Worm (Caenorhabditis elegans) whole organism, L1 larva: ENCODE data around the gene srx-28.

ENCODE experiments used
- C34B4.2 ChIP-seq: sonication (generic microtip); optimal IDR thresholded peaks from 2 replicates; lab custom pipeline; 2017; ENCODE audit warnings: mild to moderate bottlenecking, missing genetic modification characterization, missing compliant biosample characterization
- Y116A8C.19 ChIP-seq: sonication (generic microtip); optimal IDR thresholded peaks from 2 replicates; lab custom pipeline; 2016; ENCODE audit warnings: missing compliant biosample characterization, missing genetic modification characterization, borderline replicate concordance
- aha-1 ChIP-seq: fragments of 150-350 bp; optimal IDR thresholded peaks from 2 replicates; lab custom pipeline; 2014; ENCODE audit warnings: missing biosample characterization, missing genetic modification characterization
- alr-1 ChIP-seq: fragments of 200-800 bp; sonication (Bioruptor generic); optimal IDR thresholded peaks from 2 replicates; lab custom pipeline; 2018; ENCODE audit warnings: borderline replicate concordance, mild to moderate bottlenecking, missing genetic modification characterization, missing compliant biosample characterization
- ama-1 ChIP-seq: fragments of 150-350 bp; optimal IDR thresholded peaks from 2 replicates; lab custom pipeline; 2014
- blmp-1 ChIP-seq: fragments of 150-350 bp; optimal IDR thresholded peaks from 2 replicates; lab custom pipeline; 2014; ENCODE audit warnings: missing biosample characterization, missing genetic modification characterization
- ceh-63 ChIP-seq: fragments of 200-800 bp; sonication (Bioruptor generic); optimal IDR thresholded peaks from 2 replicates; lab custom pipeline; 2018; ENCODE audit warnings: mild to moderate bottlenecking, missing genetic modification characterization, missing compliant biosample characterization
- ceh-90 ChIP-seq: sonication (generic microtip); optimal IDR thresholded peaks from 2 replicates; lab custom pipeline; 2016; ENCODE audit warnings: missing genetic modification characterization, missing compliant biosample characterization
- ces-1 ChIP-seq: fragments of 150-350 bp; optimal IDR thresholded peaks from 2 replicates; lab custom pipeline; 2014; ENCODE audit warnings: missing biosample characterization, missing genetic modification reagents, missing genetic modification characterization
- dsc-1 ChIP-seq: sonication (generic microtip); optimal IDR thresholded peaks from 2 replicates; lab custom pipeline; 2016; ENCODE audit warnings: mild to moderate bottlenecking, missing genetic modification characterization, missing compliant biosample characterization
- elt-2 ChIP-seq: sonication (generic microtip); optimal IDR thresholded peaks from 2 replicates; lab custom pipeline; 2016; ENCODE audit warnings: missing genetic modification characterization, mild to moderate bottlenecking, inconsistent platforms, missing compliant biosample characterization, missing genetic modification reagents
- elt-3 ChIP-seq, 6 experiments: fragments of 150-350 bp in 1 of 6; sonication (generic microtip); optimal IDR thresholded peaks; 2 replicates each; lab custom pipeline; 2017 to 2018; ENCODE audit warnings: missing biosample characterization in 6 of 6, missing genetic modification characterization in 6 of 6, inconsistent platforms in 1 of 6
- fkh-10 ChIP-seq: sonication (generic microtip); optimal IDR thresholded peaks from 2 replicates; lab custom pipeline; 2017; ENCODE audit warnings: missing biosample characterization, missing genetic modification reagents, missing genetic modification characterization
- fkh-4 ChIP-seq: sonication (generic microtip); optimal IDR thresholded peaks from 2 replicates; lab custom pipeline; 2016; ENCODE audit warnings: missing compliant biosample characterization, missing genetic modification characterization, borderline replicate concordance
- grh-1 ChIP-seq: fragments of 200-800 bp; sonication (Bioruptor generic); IDR thresholded peaks from 2 replicates; pipeline ENCODE4 v1.3.6; 2022; ENCODE audit warnings: missing genetic modification reagents, missing genetic modification characterization, missing compliant biosample characterization
- hlh-4 ChIP-seq: sonication (generic microtip); optimal IDR thresholded peaks from 2 replicates; lab custom pipeline; 2016; ENCODE audit warnings: mild to moderate bottlenecking, missing genetic modification characterization, missing compliant biosample characterization
- irx-1 ChIP-seq: sonication (generic microtip); optimal IDR thresholded peaks from 2 replicates; lab custom pipeline; 2016; ENCODE audit warnings: missing genetic modification characterization, missing compliant biosample characterization
- jun-1 ChIP-seq: fragments of 150-350 bp; optimal IDR thresholded peaks from 2 replicates; lab custom pipeline; 2014; ENCODE audit warnings: missing biosample characterization, missing genetic modification reagents, missing genetic modification characterization
- lin-35 ChIP-seq, 2 experiments: fragments of 150-350 bp; optimal IDR thresholded peaks; 2 replicates each; lab custom pipeline; 2014; ENCODE audit warnings: missing biosample characterization in 2 of 2, missing genetic modification characterization in 2 of 2, missing genetic modification reagents in 2 of 2
- lsy-2 ChIP-seq, 2 experiments: fragments of 150-350 bp; optimal IDR thresholded peaks; 2 replicates each; lab custom pipeline; 2014; ENCODE audit warnings: missing biosample characterization in 2 of 2, missing genetic modification characterization in 2 of 2
- mab-9 ChIP-seq: fragments of 200-800 bp; sonication (Bioruptor generic); IDR thresholded peaks from 2 replicates; pipeline ENCODE4 v1.3.6; 2022; ENCODE audit warnings: missing genetic modification reagents, missing genetic modification characterization, missing compliant biosample characterization
- mdl-1 ChIP-seq, 2 experiments: fragments of 150-350 bp; optimal IDR thresholded peaks; 2 replicates each; lab custom pipeline; 2014 to 2017; ENCODE audit warnings: missing biosample characterization in 2 of 2, missing genetic modification characterization in 2 of 2, inconsistent platforms in 1 of 2
- mef-2 ChIP-seq: fragments of 150-350 bp; optimal IDR thresholded peaks from 2 replicates; lab custom pipeline; 2014; ENCODE audit warnings: missing biosample characterization, missing genetic modification characterization
- mep-1 ChIP-seq: fragments of 150-350 bp; optimal IDR thresholded peaks from 2 replicates; lab custom pipeline; 2014; ENCODE audit warnings: missing biosample characterization, missing genetic modification characterization
- nhr-11 ChIP-seq: fragments of 150-350 bp; optimal IDR thresholded peaks from 2 replicates; lab custom pipeline; 2014; ENCODE audit warnings: missing biosample characterization, missing genetic modification characterization
- nhr-19 ChIP-seq: fragments of 200-800 bp; sonication (Bioruptor generic); conservative IDR thresholded peaks from 2 replicates; pipeline ENCODE4 v1.3.6; 2022; ENCODE audit warnings: missing genetic modification characterization, missing compliant biosample characterization
- nhr-20 ChIP-seq: sonication (generic microtip); optimal IDR thresholded peaks from 2 replicates; lab custom pipeline; 2016; ENCODE audit warnings: mild to moderate bottlenecking, missing genetic modification characterization, missing compliant biosample characterization
- nhr-47 ChIP-seq: sonication (generic microtip); optimal IDR thresholded peaks from 2 replicates; lab custom pipeline; 2016; ENCODE audit warnings: mild to moderate bottlenecking, missing genetic modification characterization, moderate library complexity, missing compliant biosample characterization
- nhr-71 ChIP-seq: sonication (generic microtip); optimal IDR thresholded peaks from 2 replicates; lab custom pipeline; 2016; ENCODE audit warnings: mild to moderate bottlenecking, missing genetic modification characterization, moderate library complexity, missing compliant biosample characterization
- nhr-76 ChIP-seq: sonication (generic microtip); optimal IDR thresholded peaks from 2 replicates; lab custom pipeline; 2017; ENCODE audit warnings: missing biosample characterization, missing genetic modification characterization
- nhr-85 ChIP-seq: sonication (generic microtip); peaks from one replicate; lab custom pipeline; 2016; ENCODE audit warnings: missing genetic modification characterization, inconsistent platforms, missing compliant biosample characterization
- pag-3 ChIP-seq: sonication (generic microtip); optimal IDR thresholded peaks from 2 replicates; lab custom pipeline; 2017; ENCODE audit warnings: missing genetic modification characterization, mild to moderate bottlenecking, missing compliant biosample characterization, antibody characterized with exemption, borderline replicate concordance; ENCODE audit not compliant: insufficient read depth
- pqm-1 ChIP-seq: sonication (generic microtip); optimal IDR thresholded peaks from 3 replicates; lab custom pipeline; 2017; ENCODE audit warnings: missing biosample characterization, missing genetic modification characterization
- rnt-1 ChIP-seq: sonication (generic microtip); optimal IDR thresholded peaks from 2 replicates; lab custom pipeline; 2016; ENCODE audit warnings: mild to moderate bottlenecking, missing genetic modification characterization, moderate library complexity, missing compliant biosample characterization
- skn-1 ChIP-seq: fragments of 150-350 bp; optimal IDR thresholded peaks from 2 replicates; lab custom pipeline; 2014; ENCODE audit warnings: missing biosample characterization, missing genetic modification characterization
- swsn-7 ChIP-seq: sonication (generic microtip); optimal IDR thresholded peaks from 2 replicates; lab custom pipeline; 2016; ENCODE audit warnings: missing genetic modification characterization, missing compliant biosample characterization
- tbx-2 ChIP-seq: sonication (generic microtip); optimal IDR thresholded peaks from 2 replicates; lab custom pipeline; 2016; ENCODE audit warnings: missing genetic modification characterization, missing compliant biosample characterization
- unc-30 ChIP-seq: sonication (generic microtip); optimal IDR thresholded peaks from 2 replicates; lab custom pipeline; 2017; ENCODE audit warnings: missing biosample characterization, missing genetic modification characterization
- vab-15 ChIP-seq: sonication (generic microtip); optimal IDR thresholded peaks from 2 replicates; lab custom pipeline; 2017; ENCODE audit warnings: missing genotype, mild to moderate bottlenecking, missing genetic modification characterization, missing compliant biosample characterization
- xbp-1 ChIP-seq: sonication (generic microtip); optimal IDR thresholded peaks from 2 replicates; lab custom pipeline; 2016; ENCODE audit warnings: missing genetic modification characterization, missing compliant biosample characterization
- zag-1 ChIP-seq: fragments of 150-350 bp; optimal IDR thresholded peaks from 2 replicates; lab custom pipeline; 2014; ENCODE audit warnings: missing biosample characterization, missing genetic modification characterization
- zip-4 ChIP-seq: fragments of 200-800 bp; sonication (Bioruptor generic); optimal IDR thresholded peaks from 2 replicates; lab custom pipeline; 2018; ENCODE audit warnings: mild to moderate bottlenecking, missing genetic modification characterization, moderate library complexity, missing compliant biosample characterization
- ztf-4 ChIP-seq: fragments of 150-350 bp; optimal IDR thresholded peaks from 2 replicates; lab custom pipeline; 2014; ENCODE audit warnings: missing biosample characterization, missing genetic modification characterization

srx-28 gene

ce11 chrV:2769754-2770153, 12.7 kb upstream of the srx-28 start, which contains the start of gene dhs-15:
TSS of gene dhs-15 (minus strand) at chrV:2769854.
- TF ChIP-seq nhr-85 (tag; lab: Kevin White, UChicago) (peak; percentile 64), unc-30 (no peak), fkh-10 (GFP tag; lab: Kevin White, UChicago) (no peak)

ce11 chrV:2767465-2767864, 10.4 kb upstream of the srx-28 start, which contains the start of gene R05D8.9:
TSS of gene R05D8.9 (minus strand) at chrV:2767565.
- TF ChIP-seq elt-3 (tag; optimal IDR thresholded peaks at IDR 0.05; lab: Kevin White, UChicago): no peak
- TF ChIP-seq swsn-7: no peak
- no peak for TF ChIP-seq alr-1 (tag; lab: Kevin White, UChicago)
- no peak for TF ChIP-seq nhr-47 (tag; lab: Kevin White, UChicago)
- no peak for TF ChIP-seq ztf-4
- no peak for TF ChIP-seq zip-4 (GFP tag; lab: Kevin White, UChicago)
- TF ChIP-seq tbx-2: no peak
- TF ChIP-seq pqm-1 (tag; lab: Kevin White, UChicago): no peak
- TF ChIP-seq ceh-63 (GFP tag; lab: Kevin White, UChicago): no peak
- TF ChIP-seq irx-1 (tag; lab: Kevin White, UChicago): no peak
- TF ChIP-seq nhr-76: no peak
- TF ChIP-seq jun-1: no peak
- no peak for TF ChIP-seq grh-1 (GFP tag; lab: Robert Waterston, UW)
- TF ChIP-seq rnt-1 (tag; lab: Kevin White, UChicago): no peak
- no peak for TF ChIP-seq lin-35 (GFP tag; optimal IDR thresholded peaks at IDR 0.05; lab: Kevin White, UChicago)
- TF ChIP-seq xbp-1 (tag; lab: Kevin White, UChicago): no peak
- TF ChIP-seq mef-2 (tag; lab: Kevin White, UChicago): no peak
- TF ChIP-seq, all 84 proteins: peak for 0

- TF ChIP-seq lin-35 (GFP tag; optimal IDR thresholded peaks at IDR 0.05; lab: Kevin White, UChicago) (peak in 1 of 2 experiments; percentile 21), elt-2 (peak; percentile 71), nhr-20 (tag; lab: Kevin White, UChicago) (no peak), mep-1 (tag; lab: Kevin White, UChicago) (no peak), Y116A8C.19 (tag; lab: Kevin White, UChicago) (no peak), aha-1 (tag; lab: Kevin White, UChicago) (no peak)
Measured at ce11 chrV:2765052-2765451, 8.0 kb upstream of the srx-28 start, which contains the start of gene dhs-14. TSS of gene dhs-14 (minus strand) at chrV:2765200.

ce11 chrV:2763105-2763504, 6.0 kb upstream of the srx-28 start, which contains the start of gene R05D8.7:
TSS of gene R05D8.7 (minus strand) at chrV:2763208.
- TF ChIP-seq zag-1 (no peak), C34B4.2 (tag; lab: Kevin White, UChicago) (no peak), nhr-20 (tag; lab: Kevin White, UChicago) (peak; percentile 57), mdl-1 (tag; optimal IDR thresholded peaks at IDR 0.05; lab: Kevin White, UChicago) (no peak), dsc-1 (tag; lab: Kevin White, UChicago) (no peak), fkh-4 (tag; lab: Kevin White, UChicago) (no peak), lsy-2 (tag; optimal IDR thresholded peaks at IDR 0.05; lab: Kevin White, UChicago) (no peak), nhr-19 (GFP tag; lab: Robert Waterston, UW) (no peak), zip-4 (GFP tag; lab: Kevin White, UChicago) (no peak), skn-1 (peak; percentile 32), pag-3 (tag; lab: Kevin White, UChicago) (no peak)
- TF ChIP-seq, all 84 proteins: peak for 2

- TF ChIP-seq ces-1: no peak
- no peak for TF ChIP-seq hlh-4 (tag; lab: Kevin White, UChicago)
- no peak for TF ChIP-seq swsn-7
- TF ChIP-seq blmp-1: no peak
- TF ChIP-seq ama-1: no peak
- no peak for TF ChIP-seq lsy-2 (tag; optimal IDR thresholded peaks at IDR 0.05; lab: Kevin White, UChicago)
- no peak for TF ChIP-seq nhr-11 (tag; lab: Kevin White, UChicago)
- TF ChIP-seq zip-4 (GFP tag; lab: Kevin White, UChicago): no peak
- TF ChIP-seq ceh-90: no peak
- no peak for TF ChIP-seq vab-15
- TF ChIP-seq mab-9 (GFP tag; lab: Robert Waterston, UW): no peak
- no peak for TF ChIP-seq nhr-85 (tag; lab: Kevin White, UChicago)
- TF ChIP-seq tbx-2: no peak
- no peak for TF ChIP-seq nhr-71 (tag; lab: Kevin White, UChicago)
- no peak for TF ChIP-seq C34B4.2 (tag; lab: Kevin White, UChicago)
Measured at ce11 chrV:2761470-2761869, 4.4 kb upstream of the srx-28 start.
